Worm (Caenorhabditis elegans) whole organism, young adult: Measurements from ENCODE around the gene smf-2.

Experiments
- D2030.7 ChIP-seq: fragments of 200-800 bp; sonication (Bioruptor generic); IDR thresholded peaks from 2 replicates; pipeline ENCODE4 v1.3.6; 2022; ENCODE audit warnings: missing genetic modification reagents, missing genetic modification characterization, missing compliant biosample characterization
- F10E7.11 ChIP-seq: sonication (generic microtip); optimal IDR thresholded peaks from 2 replicates; lab custom pipeline; 2017; ENCODE audit warnings: mild to moderate bottlenecking, missing genetic modification characterization, moderate library complexity, missing compliant biosample characterization
- F39B2.1 ChIP-seq: fragments of 200-800 bp; sonication (Bioruptor generic); IDR thresholded peaks from 2 replicates; pipeline ENCODE4 v1.3.6; 2022; ENCODE audit warnings: missing genetic modification reagents, missing genetic modification characterization, missing compliant biosample characterization
- F49E8.2 ChIP-seq: sonication (generic microtip); optimal IDR thresholded peaks from 3 replicates; lab custom pipeline; 2017; ENCODE audit warnings: missing genetic modification characterization, mild to moderate bottlenecking, missing compliant biosample characterization, antibody characterized with exemption, moderate library complexity; ENCODE audit not compliant: insufficient read depth
- F57C9.4 ChIP-seq: sonication (generic microtip); optimal IDR thresholded peaks from 2 replicates; lab custom pipeline; 2017; ENCODE audit warnings: mild to moderate bottlenecking, missing genetic modification characterization, missing compliant biosample characterization
- T07F8.4 ChIP-seq: sonication (generic microtip); optimal IDR thresholded peaks from 2 replicates; lab custom pipeline; 2016; ENCODE audit warnings: mild to moderate bottlenecking, missing genetic modification characterization, moderate library complexity, missing compliant biosample characterization
- T26A5.8 ChIP-seq: sonication (generic microtip); optimal IDR thresholded peaks from 2 replicates; lab custom pipeline; 2016; ENCODE audit warnings: missing genetic modification characterization, missing compliant biosample characterization
- Y53F4B.3 ChIP-seq: fragments of 200-800 bp; sonication (Bioruptor generic); IDR thresholded peaks from 2 replicates; pipeline ENCODE4 v1.3.6; 2022; ENCODE audit warnings: missing genetic modification reagents, missing genetic modification characterization, missing compliant biosample characterization
- Y67H2A.10 ChIP-seq: fragments of 200-800 bp; sonication (Bioruptor generic); conservative IDR thresholded peaks from 2 replicates; pipeline ENCODE4 v1.3.6; 2022; ENCODE audit warnings: missing genetic modification reagents, missing genetic modification characterization, missing compliant biosample characterization
- Y95B8A.8 ChIP-seq: fragments of 200-800 bp; sonication (Bioruptor generic); IDR thresholded peaks from 2 replicates; pipeline ENCODE4 v1.3.6; 2022; ENCODE audit warnings: missing genetic modification reagents, missing genetic modification characterization, missing compliant biosample characterization
- attf-3 ChIP-seq: fragments of 200-800 bp; sonication (Bioruptor generic); conservative IDR thresholded peaks from 2 replicates; pipeline ENCODE4 v1.3.6; 2022; ENCODE audit warnings: missing genetic modification reagents, missing genetic modification characterization, missing compliant biosample characterization
- ceh-40 ChIP-seq: fragments of 200-800 bp; sonication (Bioruptor generic); IDR thresholded peaks from 2 replicates; pipeline ENCODE4 v1.3.6; 2022; ENCODE audit warnings: missing genetic modification characterization, missing compliant biosample characterization
- ceh-79 ChIP-seq: sonication (generic microtip); optimal IDR thresholded peaks from 2 replicates; lab custom pipeline; 2017; ENCODE audit warnings: mild to moderate bottlenecking, missing genetic modification characterization, missing compliant biosample characterization
- chd-7 ChIP-seq: sonication (generic microtip); optimal IDR thresholded peaks from 2 replicates; lab custom pipeline; 2016; ENCODE audit warnings: mild to moderate bottlenecking, missing genetic modification characterization, moderate library complexity, missing compliant biosample characterization
- dpff-1 ChIP-seq: sonication (generic microtip); optimal IDR thresholded peaks from 2 replicates; lab custom pipeline; 2017; ENCODE audit warnings: mild to moderate bottlenecking, missing genetic modification characterization, missing compliant biosample characterization
- dpl-1 ChIP-seq: fragments of 150-350 bp; optimal IDR thresholded peaks from 2 replicates; lab custom pipeline; 2014; ENCODE audit warnings: missing biosample characterization, missing genetic modification reagents, missing genetic modification characterization
- egrh-3 ChIP-seq: fragments of 200-800 bp; sonication (Bioruptor generic); IDR thresholded peaks from 2 replicates; pipeline ENCODE4 v1.3.6; 2022; ENCODE audit warnings: missing genetic modification reagents, missing genetic modification characterization, missing compliant biosample characterization
- ekl-4 ChIP-seq: fragments of 200-800 bp; sonication (Bioruptor generic); IDR thresholded peaks from 2 replicates; pipeline ENCODE4 v1.3.6; 2022; ENCODE audit warnings: missing genetic modification reagents, missing genetic modification characterization, missing compliant biosample characterization
- gei-17 ChIP-seq: fragments of 200-800 bp; sonication (Bioruptor generic); optimal IDR thresholded peaks from 2 replicates; lab custom pipeline; 2018; ENCODE audit warnings: mild to moderate bottlenecking, missing genetic modification characterization, missing compliant biosample characterization
- hlh-26 ChIP-seq: fragments of 200-800 bp; sonication (Bioruptor generic); conservative IDR thresholded peaks from 2 replicates; pipeline ENCODE4 v1.3.6; 2022; ENCODE audit warnings: missing genetic modification reagents, missing genetic modification characterization, missing compliant biosample characterization
- hsf-1 ChIP-seq: fragments of 200-800 bp; sonication (Bioruptor generic); IDR thresholded peaks from 2 replicates; pipeline ENCODE4 v1.3.6; 2022; ENCODE audit warnings: missing genetic modification reagents, missing genetic modification characterization, missing compliant biosample characterization
- let-607 ChIP-seq, 2 experiments: fragments of 200-800 bp in 1 of 2; sonication (Bioruptor generic) in 1 of 2; sonication (generic microtip) in 1 of 2; optimal IDR thresholded peaks; 2 replicates each; lab custom pipeline; 2016 to 2018; ENCODE audit warnings: mild to moderate bottlenecking in 2 of 2, missing compliant biosample characterization in 2 of 2, missing genetic modification characterization in 2 of 2, moderate library complexity in 2 of 2, missing genotype in 1 of 2
- lin-35 ChIP-seq, 3 experiments: fragments of 150-350 bp in 2 of 3; sonication (generic microtip) in 1 of 3; optimal IDR thresholded peaks; 2 replicates each; lab custom pipeline; 2014 to 2018; ENCODE audit warnings: missing biosample characterization in 3 of 3, missing genetic modification characterization in 3 of 3, missing genetic modification reagents in 3 of 3
- lin-54 ChIP-seq: fragments of 200-800 bp; sonication (Bioruptor generic); optimal IDR thresholded peaks from 2 replicates; lab custom pipeline; 2018; ENCODE audit warnings: mild to moderate bottlenecking, missing genetic modification characterization, missing compliant biosample characterization
- madf-6 ChIP-seq: fragments of 200-800 bp; sonication (Bioruptor generic); IDR thresholded peaks from 2 replicates; pipeline ENCODE4 v1.3.6; 2022; ENCODE audit warnings: missing genetic modification reagents, missing genetic modification characterization, missing compliant biosample characterization
- mcd-1 ChIP-seq: fragments of 200-800 bp; sonication (Bioruptor generic); IDR thresholded peaks from 2 replicates; pipeline ENCODE4 v1.3.6; 2022; ENCODE audit warnings: missing genetic modification reagents, missing genetic modification characterization, missing compliant biosample characterization
- nfyb-1 ChIP-seq: fragments of 200-800 bp; sonication (Bioruptor generic); IDR thresholded peaks from 2 replicates; pipeline ENCODE4 v1.3.6; 2022; ENCODE audit warnings: missing genetic modification reagents, missing genetic modification characterization, missing compliant biosample characterization
- nhr-120 ChIP-seq: fragments of 200-800 bp; sonication (Bioruptor generic); IDR thresholded peaks from 2 replicates; pipeline ENCODE4 v1.3.6; 2022; ENCODE audit warnings: missing genetic modification characterization, missing compliant biosample characterization
- nhr-27 ChIP-seq: fragments of 200-800 bp; sonication (Bioruptor generic); optimal IDR thresholded peaks from 2 replicates; lab custom pipeline; 2018; ENCODE audit warnings: mild to moderate bottlenecking, missing genetic modification characterization, moderate library complexity, missing compliant biosample characterization
- nhr-80 ChIP-seq: sonication (generic microtip); optimal IDR thresholded peaks from 2 replicates; lab custom pipeline; 2016; ENCODE audit warnings: missing genetic modification characterization, missing compliant biosample characterization
- pbrm-1 ChIP-seq: fragments of 200-800 bp; sonication (Bioruptor generic); IDR thresholded peaks from 2 replicates; pipeline ENCODE4 v1.3.6; 2022; ENCODE audit warnings: missing genetic modification reagents, missing genetic modification characterization, missing compliant biosample characterization
- pha-4 ChIP-seq: fragments of 150-350 bp; sonication (generic microtip); optimal IDR thresholded peaks from 2 replicates; lab custom pipeline; 2014; ENCODE audit warnings: missing biosample characterization, missing genetic modification reagents, missing genetic modification characterization
- rpc-1 ChIP-seq, 2 experiments: fragments of 150-350 bp in 1 of 2; sonication (generic microtip) in 1 of 2; optimal IDR thresholded peaks; 2 replicates each; lab custom pipeline; 2014 to 2018; ENCODE audit warnings: missing biosample characterization in 1 of 2, missing genetic modification characterization in 1 of 2, missing genetic modification reagents in 1 of 2, missing genotype in 1 of 2
- snpc-1.3 ChIP-seq: sonication (generic microtip); optimal IDR thresholded peaks from 2 replicates; lab custom pipeline; 2017; ENCODE audit warnings: missing genetic modification characterization, mild to moderate bottlenecking, missing compliant biosample characterization, antibody characterized with exemption, moderate library complexity, missing genotype, missing genetic modification reagents; ENCODE audit not compliant: insufficient read depth
- snpc-4 ChIP-seq, 5 experiments: fragments of 150-350 bp in 1 of 5; sonication (generic microtip) in 4 of 5; optimal IDR thresholded peaks; 2 replicates each; lab custom pipeline; 2014 to 2018; ENCODE audit warnings: missing genetic modification characterization in 5 of 5, missing biosample characterization in 3 of 5, antibody characterized with exemption in 2 of 5, mild to moderate bottlenecking in 2 of 5, missing compliant biosample characterization in 2 of 5, missing genotype in 2 of 5, moderate library complexity in 2 of 5, missing genetic modification reagents in 1 of 5
- tbx-9 ChIP-seq: sonication (generic microtip); optimal IDR thresholded peaks from 2 replicates; lab custom pipeline; 2016; ENCODE audit warnings: borderline replicate concordance, missing genetic modification characterization, inconsistent platforms, missing compliant biosample characterization
- tlf-1 ChIP-seq: fragments of 200-800 bp; sonication (Bioruptor generic); optimal IDR thresholded peaks from 2 replicates; lab custom pipeline; 2018; ENCODE audit warnings: mild to moderate bottlenecking, missing genetic modification characterization, missing compliant biosample characterization
- unc-130 ChIP-seq: sonication (generic microtip); optimal IDR thresholded peaks from 2 replicates; lab custom pipeline; 2016; ENCODE audit warnings: missing genetic modification reagents, missing genetic modification characterization, missing compliant biosample characterization
- xnd-1 ChIP-seq: sonication (generic microtip); optimal IDR thresholded peaks from 2 replicates; lab custom pipeline; 2016; ENCODE audit warnings: missing genotype, missing genetic modification reagents, missing genetic modification characterization, missing compliant biosample characterization
- ztf-22 ChIP-seq: fragments of 200-800 bp; sonication (Bioruptor generic); optimal IDR thresholded peaks from 2 replicates; lab custom pipeline; 2018; ENCODE audit warnings: mild to moderate bottlenecking, missing genetic modification characterization, moderate library complexity, missing compliant biosample characterization

Gene smf-2

DNA sequence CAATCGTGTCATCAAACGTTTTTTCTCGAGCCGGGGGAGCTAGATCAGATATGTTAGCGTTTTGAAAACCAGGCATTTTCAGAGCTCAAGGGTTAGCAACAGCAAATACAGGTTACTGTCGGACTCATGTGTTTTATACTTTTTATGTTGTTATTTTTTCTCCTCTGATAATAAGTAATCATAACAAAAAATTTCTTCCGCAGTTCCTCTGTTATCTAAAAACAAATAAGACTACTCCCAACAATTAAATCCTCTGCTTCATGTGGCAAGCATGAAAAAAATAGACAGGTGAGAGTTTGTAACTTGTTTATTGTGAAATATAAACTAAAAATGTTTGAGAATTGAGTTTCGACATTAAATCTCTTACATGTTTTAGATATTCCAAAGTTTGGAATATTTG, at the start of gene smf-2:
TSS of gene smf-2 (minus strand) at position 101 of the 400 bp plus-strand sequence.
- TF ChIP-seq snpc-1.3 (tag; lab: Kevin White, UChicago) (no peak), T26A5.8 (tag; lab: Kevin White, UChicago) (no peak), T07F8.4 (tag; lab: Kevin White, UChicago) (no peak), dpff-1 (tag; lab: Kevin White, UChicago) (no peak), ceh-79 (tag; lab: Kevin White, UChicago) (no peak), chd-7 (tag; lab: Kevin White, UChicago) (no peak), snpc-4 (GFP tag; optimal IDR thresholded peaks at IDR 0.05; lab: Kevin White, UChicago) (no peak), snpc-4 (tag; optimal IDR thresholded peaks at IDR 0.05; lab: Kevin White, UChicago) (no peak)
- TF ChIP-seq, all 124 proteins: peak for 0

DNA sequence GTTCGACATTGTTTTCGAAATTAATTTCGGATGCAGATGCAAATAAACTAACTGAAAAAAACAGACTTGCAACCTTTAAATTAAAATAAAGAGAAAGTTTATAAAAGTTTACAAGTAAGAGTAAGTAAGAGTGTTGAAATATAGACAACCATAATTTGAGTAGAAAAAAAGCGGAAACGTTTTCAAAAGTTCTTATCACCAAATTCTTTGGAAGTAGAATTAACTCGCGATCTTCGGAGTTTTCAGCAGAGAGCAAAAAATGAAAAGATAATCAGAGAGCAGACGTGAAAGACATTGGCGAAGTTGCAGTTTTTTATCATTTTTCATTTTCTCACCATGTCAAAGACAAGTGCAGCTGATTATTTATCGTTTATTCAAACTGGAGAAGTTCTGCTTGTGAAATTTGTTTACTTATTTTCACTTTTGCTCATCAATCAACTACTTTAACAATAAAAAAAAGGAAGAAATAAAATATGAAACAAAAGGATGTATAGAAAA, 43.2 kb upstream of the smf-2 start, which contains the start of gene abts-4:
TSS of gene abts-4 (minus strand) at position 51 of the 498 bp plus-strand sequence.
- TF ChIP-seq nhr-80 (tag; lab: Kevin White, UChicago) (peak; percentile 11), dpl-1 (GFP tag; lab: Kevin White, UChicago) (no peak), pha-4 (tag; lab: Kevin White, UChicago) (peak; percentile 2)

DNA sequence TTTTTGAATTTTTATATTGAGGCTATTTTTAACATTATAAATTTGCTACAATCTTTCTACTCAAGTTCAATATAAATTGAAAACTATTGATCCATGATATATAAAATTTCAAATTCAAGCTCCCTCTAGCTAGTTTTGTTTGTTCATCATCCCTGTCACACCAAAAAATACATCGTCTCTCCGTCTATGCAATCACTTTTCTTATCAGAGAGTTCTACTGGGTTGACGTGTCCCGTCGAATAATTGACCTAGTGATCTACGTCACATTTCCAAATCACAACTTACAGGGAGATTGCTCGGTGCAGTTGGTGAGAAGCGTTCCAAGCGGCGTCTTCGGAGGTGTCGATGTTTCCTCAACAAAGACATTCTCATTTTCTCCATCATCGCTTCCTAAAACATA, 42.7 kb upstream of the smf-2 start:
- TF ChIP-seq gei-17 (GFP tag; lab: Kevin White, UChicago) (no peak), tbx-9 (no peak), ceh-40 (GFP tag; lab: Robert Waterston, UW) (no peak), ekl-4 (GFP tag; lab: Robert Waterston, UW) (no peak), hlh-26 (GFP tag; lab: Robert Waterston, UW) (no peak), F39B2.1 (no peak), F49E8.2 (tag; lab: Kevin White, UChicago) (no peak), nhr-120 (GFP tag; lab: Robert Waterston, UW) (no peak), rpc-1 (optimal IDR thresholded peaks at IDR 0.05; lab: Kevin White, UChicago) (no peak), rpc-1 (tag; optimal IDR thresholded peaks at IDR 0.05; lab: Kevin White, UChicago) (no peak), xnd-1 (tag; lab: Kevin White, UChicago) (no peak), nhr-80 (tag; lab: Kevin White, UChicago) (peak; percentile 47), attf-3 (GFP tag; lab: Robert Waterston, UW) (no peak), pbrm-1 (GFP tag; lab: Robert Waterston, UW) (no peak), F10E7.11 (no peak), T26A5.8 (tag; lab: Kevin White, UChicago) (no peak), lin-54 (GFP tag; lab: Kevin White, UChicago) (no peak), Y95B8A.8 (GFP tag; lab: Robert Waterston, UW) (no peak), let-607 (tag; optimal IDR thresholded peaks at IDR 0.05; lab: Kevin White, UChicago) (peak in 1 of 2 experiments; percentile 21)

DNA sequence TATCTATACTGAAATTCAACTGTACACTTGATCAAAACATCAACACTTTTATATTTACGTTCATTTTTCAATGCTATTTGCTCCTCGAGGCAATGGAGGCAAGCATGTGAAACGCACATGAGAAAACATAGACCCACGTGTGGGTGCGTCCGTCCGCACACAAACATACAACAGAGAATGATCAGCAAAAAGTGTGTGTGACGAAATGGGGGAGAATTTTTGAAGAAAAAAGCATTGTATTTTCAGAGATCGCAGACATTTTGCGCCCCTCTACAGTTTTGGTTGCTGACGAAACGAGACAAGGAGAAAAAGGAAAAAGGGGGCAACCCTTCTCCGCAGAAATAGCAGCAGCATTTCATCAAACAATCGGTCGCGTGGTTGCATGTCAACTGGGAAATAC, 31.6 kb upstream of the smf-2 start:
- TF ChIP-seq nfyb-1 (GFP tag; lab: Robert Waterston, UW) (peak; percentile 62), Y67H2A.10 (no peak), unc-130 (no peak), Y53F4B.3 (no peak), madf-6 (GFP tag; lab: Robert Waterston, UW) (no peak; the same call in 1 of the 2 replicates), chd-7 (tag; lab: Kevin White, UChicago) (peak; percentile 86), mcd-1 (peak; percentile 43), egrh-3 (GFP tag; lab: Robert Waterston, UW) (peak; percentile 45; the same call in 1 of the 2 replicates), hsf-1 (GFP tag; lab: Robert Waterston, UW) (no peak), tlf-1 (peak; percentile 48), ztf-22 (GFP tag; lab: Kevin White, UChicago) (peak; percentile 15), nhr-27 (tag; lab: Kevin White, UChicago) (no peak), lin-35 (GFP tag; optimal IDR thresholded peaks at IDR 0.05; lab: Kevin White, UChicago) (peak in 1 of 3 experiments; percentile 48), attf-3 (GFP tag; lab: Robert Waterston, UW) (no peak), pha-4 (tag; lab: Kevin White, UChicago) (peak; percentile 97), xnd-1 (tag; lab: Kevin White, UChicago) (no peak), F10E7.11 (no peak), let-607 (tag; optimal IDR thresholded peaks at IDR 0.05; lab: Kevin White, UChicago) (no peak), rpc-1 (optimal IDR thresholded peaks at IDR 0.05; lab: Kevin White, UChicago) (no peak), rpc-1 (tag; optimal IDR thresholded peaks at IDR 0.05; lab: Kevin White, UChicago) (no peak), ceh-79 (tag; lab: Kevin White, UChicago) (no peak), D2030.7 (GFP tag; lab: Robert Waterston, UW) (no peak), F57C9.4 (tag; lab: Kevin White, UChicago) (no peak)
